Worm (Caenorhabditis elegans) whole organism, mixed stage, embryonic: ENCODE data around the gene mth-2.

ENCODE experiments used
- ceh-83 ChIP-seq: fragments of 200-800 bp; sonication (Bioruptor generic); optimal IDR thresholded peaks from 2 replicates; lab custom pipeline; 2018; ENCODE audit warnings: mild to moderate bottlenecking, missing genetic modification characterization, missing compliant biosample characterization
- ces-1 ChIP-seq: fragments of 150-350 bp; optimal IDR thresholded peaks from 2 replicates; lab custom pipeline; 2014; ENCODE audit warnings: missing biosample characterization, missing genetic modification reagents, missing genetic modification characterization
- drap-1 ChIP-seq: fragments of 200-800 bp; sonication (Bioruptor generic); optimal IDR thresholded peaks from 3 replicates; lab custom pipeline; 2018; ENCODE audit warnings: mild to moderate bottlenecking, missing genetic modification characterization, missing compliant biosample characterization
- elt-1 ChIP-seq: sonication (generic microtip); optimal IDR thresholded peaks from 2 replicates; lab custom pipeline; 2017; ENCODE audit warnings: missing genetic modification characterization, mild to moderate bottlenecking, missing compliant biosample characterization, antibody characterized with exemption, moderate library complexity, borderline replicate concordance; ENCODE audit not compliant: insufficient read depth
- nhr-237 ChIP-seq: fragments of 150-350 bp; optimal IDR thresholded peaks from 2 replicates; lab custom pipeline; 2014; ENCODE audit warnings: missing biosample characterization, missing genetic modification characterization
- nhr-76 ChIP-seq: sonication (generic microtip); optimal IDR thresholded peaks from 2 replicates; lab custom pipeline; 2017; ENCODE audit warnings: missing biosample characterization, missing genetic modification characterization
- unc-39 ChIP-seq: fragments of 150-350 bp; optimal IDR thresholded peaks from 2 replicates; lab custom pipeline; 2014; ENCODE audit warnings: missing biosample characterization, missing genetic modification characterization
- unc-62 ChIP-seq: fragments of 150-350 bp; optimal IDR thresholded peaks from 2 replicates; lab custom pipeline; 2014; ENCODE audit warnings: missing biosample characterization, missing genetic modification reagents, missing genetic modification characterization

DNA sequence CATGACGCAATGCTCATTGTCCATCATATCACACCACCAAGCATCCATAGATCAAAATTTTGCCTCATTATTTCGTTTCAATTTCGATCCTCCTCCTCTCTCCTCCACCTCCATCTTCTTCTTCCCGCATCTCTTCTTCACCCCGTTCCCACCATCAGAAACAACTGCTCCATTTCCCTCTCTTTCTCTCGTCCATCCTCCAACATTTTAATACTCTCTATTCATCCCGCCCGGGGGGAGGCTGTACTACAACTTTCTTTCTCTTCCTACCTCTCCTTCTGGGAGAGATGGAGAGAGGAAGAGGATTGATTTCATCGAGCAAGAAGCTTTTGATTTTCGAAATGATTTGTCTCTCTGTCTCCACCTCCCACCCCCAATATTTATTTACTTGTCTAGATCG is 10.1 kb downstream of the mth-2 start:
- TF ChIP-seq nhr-237 (tag; lab: Kevin White, UChicago) (no peak), elt-1 (tag; lab: Kevin White, UChicago) (no peak), nhr-76 (no peak), unc-62 (peak; percentile 29), ceh-83 (GFP tag; lab: Kevin White, UChicago) (no peak), drap-1 (GFP tag; lab: Kevin White, UChicago) (no peak), unc-39 (tag; lab: Kevin White, UChicago) (no peak), ces-1 (GFP tag; lab: Kevin White, UChicago) (no peak)
